Fruit fly (Drosophila melanogaster): ENCODE results near the gene Prx6a.

DNA sequence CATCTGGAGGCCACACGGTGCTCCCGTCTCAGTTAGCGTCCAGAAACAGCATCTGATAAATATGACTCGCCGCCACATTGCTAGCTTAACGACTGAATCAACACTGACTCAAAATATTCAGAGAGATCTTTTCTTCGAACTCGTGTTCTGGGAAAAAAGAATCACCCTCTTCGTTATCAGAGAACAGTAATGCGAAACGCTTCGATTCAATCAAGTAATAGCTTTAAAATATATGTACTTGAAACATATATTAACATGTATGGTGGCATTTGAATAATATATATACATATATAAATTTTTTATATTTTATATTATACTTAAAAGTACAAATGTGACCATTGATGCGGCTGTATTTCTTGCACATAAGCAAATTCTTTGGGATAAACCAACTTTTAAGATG is 32.4 kb downstream of the Prx6a start, which contains the start of gene CG18557:
- TF ChIP-seq dl (GFP tag; optimal IDR thresholded peaks at IDR 0.05; ENCODE audit: insufficient read depth in 1 of 2, partially characterized antibody in 2 of 2), result no peak
- no peak for TF ChIP-seq brk (GFP tag; optimal IDR thresholded peaks at IDR 0.05)
- TF ChIP-seq ey (GFP tag; optimal IDR thresholded peaks at IDR 0.05), result no peak
- no peak for TF ChIP-seq Jra (GFP tag; optimal IDR thresholded peaks at IDR 0.05)
- TF ChIP-seq Dif (GFP tag; optimal IDR thresholded peaks at IDR 0.05; ENCODE audit: partially characterized antibody), result no peak
- TF ChIP-seq usp (GFP tag; optimal IDR thresholded peaks at IDR 0.05), result no peak

Data from whole organism, wandering third instar larva.